Worm (Caenorhabditis elegans) whole organism, midembryonic: Measurements from ENCODE around the gene F09E5.14.

ENCODE experiments used
- T22C8.4 ChIP-seq: fragments of 200-800 bp; sonication (Bioruptor generic); IDR thresholded peaks from 2 replicates; pipeline ENCODE4 v1.3.6; 2022; ENCODE audit warnings: missing genetic modification characterization, missing compliant biosample characterization
- cog-1 ChIP-seq: sonication (generic microtip); optimal IDR thresholded peaks from 2 replicates; lab custom pipeline; 2016; ENCODE audit warnings: missing genetic modification characterization, missing compliant biosample characterization
- flt-1 ChIP-seq: fragments of 200-800 bp; sonication (Bioruptor generic); IDR thresholded peaks from 2 replicates; pipeline ENCODE4 v1.3.6; 2022; ENCODE audit warnings: missing genetic modification characterization, missing compliant biosample characterization
- klf-2 ChIP-seq: fragments of 200-800 bp; sonication (Bioruptor generic); conservative IDR thresholded peaks from 2 replicates; pipeline ENCODE4 v1.3.6; 2022; ENCODE audit warnings: missing genetic modification reagents, missing genetic modification characterization, missing compliant biosample characterization
- med-1 ChIP-seq: sonication (generic microtip); optimal IDR thresholded peaks from 2 replicates; lab custom pipeline; 2017; ENCODE audit warnings: missing genetic modification characterization, mild to moderate bottlenecking, missing compliant biosample characterization, antibody characterized with exemption, missing genetic modification reagents; ENCODE audit not compliant: insufficient read depth
- ref-1 ChIP-seq: fragments of 200-800 bp; sonication (Bioruptor generic); conservative IDR thresholded peaks from 2 replicates; pipeline ENCODE4 v1.3.6; 2022; ENCODE audit warnings: missing genetic modification reagents, missing genetic modification characterization, missing compliant biosample characterization
- tab-1 ChIP-seq: fragments of 200-800 bp; sonication (Bioruptor generic); IDR thresholded peaks from 2 replicates; pipeline ENCODE4 v1.3.6; 2022; ENCODE audit warnings: missing genetic modification characterization, missing compliant biosample characterization
- ztf-23 ChIP-seq: fragments of 200-800 bp; sonication (Bioruptor generic); IDR thresholded peaks from 2 replicates; pipeline ENCODE4 v1.3.6; 2022; ENCODE audit warnings: missing genetic modification reagents, missing genetic modification characterization, missing compliant biosample characterization
- ztf-29 ChIP-seq: fragments of 200-800 bp; sonication (Bioruptor generic); IDR thresholded peaks from 2 replicates; pipeline ENCODE4 v1.3.6; 2022; ENCODE audit warnings: missing genetic modification reagents, missing genetic modification characterization, missing compliant biosample characterization

Gene F09E5.14

ce11 chrII:5297718-5298117 is 47.0 kb downstream of the F09E5.14 start:
- TF ChIP-seq ztf-29 (no peak), cog-1 (no peak), klf-2 (no peak), tab-1 (GFP tag; lab: Robert Waterston, UW) (no peak), med-1 (no peak)

ce11 chrII:5293287-5293850 is 51.3 kb downstream of the F09E5.14 start, which contains the start of gene ZK622.1:
ZK622.1 (plus strand) TSS chrII:5293800.
- TF ChIP-seq ref-1 (GFP tag; lab: Robert Waterston, UW) (peak; percentile 67; the same call in 1 of the 2 replicates), tab-1 (GFP tag; lab: Robert Waterston, UW) (peak; percentile 73), flt-1 (GFP tag; lab: Robert Waterston, UW) (peak; percentile 88), T22C8.4 (GFP tag; lab: Robert Waterston, UW) (peak; percentile 55; the same call in 1 of the 2 replicates), ztf-23 (GFP tag; lab: Robert Waterston, UW) (0 out of 2 replicates have a peak, but pooled peaks have one; percentile 36), cog-1 (peak; percentile 6), med-1 (peak; percentile 36), ztf-29 (no peak), klf-2 (peak; percentile 66; the same call in 1 of the 2 replicates)
